Fruit fly (Drosophila melanogaster): ENCODE measurements around the gene FipoQ.

The FipoQ gene

DNA sequence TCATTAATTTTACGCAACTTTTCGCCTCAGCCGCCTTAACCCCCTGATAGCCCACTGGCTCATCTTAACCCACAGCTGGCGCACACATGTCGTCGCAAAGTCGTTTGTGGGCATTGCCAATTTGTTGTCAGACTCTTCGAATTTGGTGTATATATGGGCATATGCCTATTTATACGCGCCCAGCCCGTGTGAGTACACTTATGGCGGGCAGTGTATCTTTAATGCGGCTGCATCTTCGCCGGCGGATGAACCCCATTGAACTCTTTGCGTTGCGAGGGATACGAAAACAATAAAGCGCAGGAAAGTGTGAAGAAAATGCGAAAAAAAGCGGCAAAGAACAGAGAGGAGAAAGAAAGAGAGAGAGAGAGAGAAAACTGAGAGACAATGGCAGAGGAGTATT is 33.5 kb upstream of the FipoQ start (continued):
- peak; percentile 65 for TF ChIP-seq Eip78C (GFP tag)
- TF ChIP-seq CG10669 (GFP tag; optimal IDR thresholded peaks at IDR 0.05), result peak; percentile 23
- peak; percentile 27 for TF ChIP-seq Sox14 (GFP tag; optimal IDR thresholded peaks at IDR 0.05)
- no peak for TF ChIP-seq CG3032 (tag; optimal IDR thresholded peaks at IDR 0.05)
- TF ChIP-seq achi (GFP tag; optimal IDR thresholded peaks at IDR 0.05), result peak; percentile 21
- TF ChIP-seq svp (GFP tag), result peak; percentile 90
- TF ChIP-seq Sox15 (GFP tag; optimal IDR thresholded peaks at IDR 0.05), result peak; percentile 10
- TF ChIP-seq CG16779 (tag; optimal IDR thresholded peaks at IDR 0.05), result no peak

DNA sequence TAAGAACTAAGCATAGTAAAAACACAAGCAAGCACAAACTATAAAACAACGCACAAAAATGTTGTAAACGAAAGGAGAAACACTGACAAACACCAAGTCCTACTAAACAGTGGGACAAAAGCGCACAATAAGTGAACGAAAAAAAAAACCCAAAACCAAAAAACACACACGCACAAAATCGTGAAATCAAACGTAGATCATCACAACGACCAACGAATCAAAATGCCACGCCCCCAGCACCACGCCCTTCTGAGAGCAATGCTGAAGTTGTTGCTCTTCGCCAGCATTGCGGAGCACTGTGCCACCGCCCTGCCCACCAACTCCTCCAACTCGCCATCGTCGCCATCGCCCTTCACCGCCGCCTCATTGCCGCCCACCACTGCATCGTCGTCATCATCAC is 32.7 kb upstream of the FipoQ start:
- peak; percentile 45; the same call in 2 of the 3 replicates for TF ChIP-seq CG6163 (GFP tag; IDR thresholded peaks at IDR 0.05)
- no peak for TF ChIP-seq topi (GFP tag; optimal IDR thresholded peaks at IDR 0.05)
- no peak for TF ChIP-seq CG11294 (GFP tag; IDR thresholded peaks at IDR 0.05)
- TF ChIP-seq CG6792 (GFP tag; optimal IDR thresholded peaks at IDR 0.05), result peak; percentile 33
- no peak for TF ChIP-seq dsx (GFP tag; optimal IDR thresholded peaks at IDR 0.05; ENCODE audit: poor library complexity, severe bottlenecking)
- no peak for TF ChIP-seq Hr38 (GFP tag; optimal IDR thresholded peaks at IDR 0.05)
- TF ChIP-seq Lpt (GFP tag; optimal IDR thresholded peaks at IDR 0.05), result no peak
- peak; percentile 35 for TF ChIP-seq CG31627 (GFP tag; optimal IDR thresholded peaks at IDR 0.05)
- TF ChIP-seq CG7368 (GFP tag; optimal IDR thresholded peaks at IDR 0.05), result peak; percentile 23
- peak; percentile 7 for TF ChIP-seq lz (GFP tag; optimal IDR thresholded peaks at IDR 0.05)
- TF ChIP-seq CG32006 (GFP tag; optimal IDR thresholded peaks at IDR 0.05), result no peak
- TF ChIP-seq Eip75B (GFP tag; optimal IDR thresholded peaks at IDR 0.05), result no peak
- peak; percentile 41 for TF ChIP-seq achi (GFP tag; optimal IDR thresholded peaks at IDR 0.05)
- TF ChIP-seq CG3919 (GFP tag; optimal IDR thresholded peaks at IDR 0.05), result peak; percentile 36
- TF ChIP-seq CG3032 (tag; optimal IDR thresholded peaks at IDR 0.05), result no peak
- no peak for TF ChIP-seq spab (GFP tag; optimal IDR thresholded peaks at IDR 0.05)
- 0 out of 2 replicates have a peak, but pooled peaks have one; percentile 23 for TF ChIP-seq CG15336 (GFP tag; IDR thresholded peaks at IDR 0.05)
- TF ChIP-seq esn (GFP tag; optimal IDR thresholded peaks at IDR 0.05), result no peak
- peak; percentile 10 for TF ChIP-seq acj6 (GFP tag; optimal IDR thresholded peaks at IDR 0.05)
- peak; percentile 2 for TF ChIP-seq CG8632 (GFP tag; optimal IDR thresholded peaks at IDR 0.05)
- TF ChIP-seq fkh (GFP tag; optimal IDR thresholded peaks at IDR 0.05), result no peak
- peak; percentile 44 for TF ChIP-seq svp (GFP tag)
- no peak for TF ChIP-seq pdm3 (GFP tag; optimal IDR thresholded peaks at IDR 0.05)
- peak; percentile 9 for TF ChIP-seq Hr39 (GFP tag; optimal IDR thresholded peaks at IDR 0.05)
- TF ChIP-seq fd59A (GFP tag; optimal IDR thresholded peaks at IDR 0.05), result no peak
- no peak for TF ChIP-seq Eip93F (GFP tag; optimal IDR thresholded peaks at IDR 0.05)
- no peak for TF ChIP-seq Ets96B (tag; optimal IDR thresholded peaks at IDR 0.05)
- TF ChIP-seq CG6854 (GFP tag; optimal IDR thresholded peaks at IDR 0.05), result no peak
- TF ChIP-seq Sox14 (GFP tag; optimal IDR thresholded peaks at IDR 0.05), result peak; percentile 21
- TF ChIP-seq CG9139 (GFP tag; optimal IDR thresholded peaks at IDR 0.05), result no peak
- TF ChIP-seq CG6808 (GFP tag; optimal IDR thresholded peaks at IDR 0.05), result no peak
- TF ChIP-seq CG10669 (GFP tag; optimal IDR thresholded peaks at IDR 0.05), result no peak
- TF ChIP-seq vri (GFP tag; optimal IDR thresholded peaks at IDR 0.05), result no peak
- peak in 1 of 2 experiments; percentile 11 for TF ChIP-seq salr (GFP tag; optimal IDR thresholded peaks at IDR 0.05)
- TF ChIP-seq Eip78C (GFP tag), result peak; percentile 52
- TF ChIP-seq CG4318 (GFP tag; optimal IDR thresholded peaks at IDR 0.05), result no peak
- TF ChIP-seq Smox (GFP tag; optimal IDR thresholded peaks at IDR 0.05), result peak; percentile 3
- 0 out of 3 replicates have a peak, but pooled peaks have one; percentile 32 for TF ChIP-seq eg (GFP tag; IDR thresholded peaks at IDR 0.05)
- peak; percentile 4 for TF ChIP-seq Met (GFP tag; optimal IDR thresholded peaks at IDR 0.05)
- TF ChIP-seq CG11902 (GFP tag; optimal IDR thresholded peaks at IDR 0.05), result no peak
- TF ChIP-seq CG8319 (GFP tag; optimal IDR thresholded peaks at IDR 0.05), result no peak
- TF ChIP-seq ss (GFP tag; optimal IDR thresholded peaks at IDR 0.05), result no peak
- no peak for TF ChIP-seq Hr4 (GFP tag; optimal IDR thresholded peaks at IDR 0.05)
- TF ChIP-seq CG16779 (tag; optimal IDR thresholded peaks at IDR 0.05), result no peak
- no peak for TF ChIP-seq dac (GFP tag; optimal IDR thresholded peaks at IDR 0.05)
- TF ChIP-seq CG6276 (GFP tag; optimal IDR thresholded peaks at IDR 0.05), result no peak
- TF ChIP-seq cyc (GFP tag; optimal IDR thresholded peaks at IDR 0.05), result peak; percentile 7
- TF ChIP-seq Gug (GFP tag; IDR thresholded peaks at IDR 0.05), result no peak
- TF ChIP-seq OdsH (GFP tag; optimal IDR thresholded peaks at IDR 0.05), result peak; percentile 17

Data from whole organism, prepupa.